Fruit fly (Drosophila melanogaster) whole organism, embryonic: ENCODE data around the gene Gem2.

ENCODE experiments used
- ATbp ChIP-seq: fragments of 200-800 bp; sonication (Bioruptor generic); optimal IDR thresholded peaks from 2 replicates; lab custom pipeline; 2017; ENCODE audit warnings: missing biosample characterization, mild to moderate bottlenecking, missing genetic modification characterization, missing genetic modification reagents
- CG10147 ChIP-seq: fragments of 200-800 bp; sonication (Bioruptor generic); optimal IDR thresholded peaks from 2 replicates; lab custom pipeline; 2019; ENCODE audit warnings: missing biosample characterization, mild to moderate bottlenecking, missing genetic modification characterization, moderate library complexity
- CG10274 ChIP-seq: fragments of 200-800 bp; sonication (Bioruptor generic); optimal IDR thresholded peaks from 3 replicates; lab custom pipeline; 2017; ENCODE audit warnings: missing biosample characterization, mild to moderate bottlenecking, missing genetic modification characterization
- CG10959 ChIP-seq: fragments of 200-800 bp; sonication (Bioruptor generic); IDR thresholded peaks from 2 replicates; pipeline ENCODE4 v1.3.6; 2022; ENCODE audit warnings: missing biosample characterization, missing genetic modification characterization
- CG10979 ChIP-seq: fragments of 200-800 bp; sonication (Bioruptor generic); optimal IDR thresholded peaks from 2 replicates; lab custom pipeline; 2018; ENCODE audit warnings: missing biosample characterization, mild to moderate bottlenecking, missing genetic modification characterization, moderate library complexity
- CG12071 ChIP-seq: fragments of 200-800 bp; sonication (Bioruptor generic); optimal IDR thresholded peaks from 3 replicates; lab custom pipeline; 2018; ENCODE audit warnings: missing biosample characterization, mild to moderate bottlenecking, missing genetic modification characterization
- CG12299 ChIP-seq: fragments of 200-800 bp; sonication (Bioruptor generic); optimal IDR thresholded peaks from 2 replicates; lab custom pipeline; 2018; ENCODE audit warnings: missing biosample characterization, mild to moderate bottlenecking, missing genetic modification characterization
- CG13624 ChIP-seq: fragments of 200-800 bp; sonication (Bioruptor generic); optimal IDR thresholded peaks from 2 replicates; lab custom pipeline; 2016; ENCODE audit warnings: missing biosample characterization, missing genetic modification characterization
- CG13894 ChIP-seq: fragments of 200-800 bp; sonication (Bioruptor generic); optimal IDR thresholded peaks from 3 replicates; lab custom pipeline; 2018; ENCODE audit warnings: missing biosample characterization, mild to moderate bottlenecking, missing genetic modification characterization, moderate library complexity
- CG14667 ChIP-seq: fragments of 200-800 bp; sonication (Bioruptor generic); IDR thresholded peaks from 2 replicates; pipeline ENCODE4 v1.3.6; 2022; ENCODE audit warnings: missing biosample characterization, missing genetic modification characterization
- CG1603 ChIP-seq: fragments of 200-800 bp; sonication (Bioruptor generic); optimal IDR thresholded peaks from 2 replicates; lab custom pipeline; 2019; ENCODE audit warnings: missing biosample characterization, mild to moderate bottlenecking, missing genetic modification characterization, moderate library complexity
- CG16779 ChIP-seq: fragments of 200-800 bp; sonication (Bioruptor generic); IDR thresholded peaks from 2 replicates; pipeline ENCODE4 v1.3.6; 2022; ENCODE audit warnings: missing biosample characterization, missing genetic modification characterization
- CG17186 ChIP-seq: fragments of 200-800 bp; sonication (Bioruptor generic); optimal IDR thresholded peaks from 3 replicates; lab custom pipeline; 2017; ENCODE audit warnings: missing biosample characterization, missing genetic modification reagents, missing genetic modification characterization
- CG17359 ChIP-seq: fragments of 200-800 bp; sonication (Bioruptor generic); optimal IDR thresholded peaks from 3 replicates; lab custom pipeline; 2018; ENCODE audit warnings: missing biosample characterization, mild to moderate bottlenecking, missing genetic modification characterization, moderate library complexity
- CG2875 ChIP-seq: fragments of 200-800 bp; sonication (Bioruptor generic); optimal IDR thresholded peaks from 2 replicates; lab custom pipeline; 2017; ENCODE audit warnings: missing biosample characterization, mild to moderate bottlenecking, missing genetic modification characterization, missing genetic modification reagents
- CG34224 ChIP-seq: fragments of 200-800 bp; sonication (Bioruptor generic); IDR thresholded peaks from 3 replicates; pipeline ENCODE4 v1.3.6; 2022; ENCODE audit warnings: missing biosample characterization, missing genetic modification characterization; ENCODE audit not compliant: partially characterized antibody
- CG6791 ChIP-seq: fragments of 200-800 bp; sonication (Bioruptor generic); IDR thresholded peaks from 3 replicates; pipeline ENCODE4 v1.3.6; 2022; ENCODE audit warnings: missing biosample characterization, missing genetic modification characterization; ENCODE audit not compliant: partially characterized antibody
- CG6854 ChIP-seq: fragments of 200-800 bp; sonication (Bioruptor generic); optimal IDR thresholded peaks from 3 replicates; lab custom pipeline; 2017; ENCODE audit warnings: missing biosample characterization, mild to moderate bottlenecking, missing genetic modification characterization
- CG8924 ChIP-seq: fragments of 200-800 bp; optimal IDR thresholded peaks from 3 replicates; lab custom pipeline; 2019; ENCODE audit warnings: missing biosample characterization, mild to moderate bottlenecking, missing genetic modification characterization, moderate library complexity
- CG9609 ChIP-seq: fragments of 200-800 bp; sonication (Bioruptor generic); optimal IDR thresholded peaks from 3 replicates; lab custom pipeline; 2016; ENCODE audit warnings: missing biosample characterization, missing genetic modification characterization
- CG9797 ChIP-seq: fragments of 200-800 bp; sonication (Bioruptor generic); optimal IDR thresholded peaks from 3 replicates; lab custom pipeline; 2018; ENCODE audit warnings: missing biosample characterization, mild to moderate bottlenecking, missing genetic modification characterization
- CG9932 ChIP-seq: fragments of 200-800 bp; sonication (Bioruptor generic); IDR thresholded peaks from 2 replicates; pipeline ENCODE4 v1.3.6; 2022; ENCODE audit warnings: missing biosample characterization, missing genetic modification characterization
- CrebB ChIP-seq: fragments of 200-800 bp; sonication (Bioruptor generic); optimal IDR thresholded peaks from 3 replicates; lab custom pipeline; 2018; ENCODE audit warnings: missing biosample characterization, mild to moderate bottlenecking, missing genetic modification characterization
- D19B ChIP-seq: fragments of 200-800 bp; sonication (Bioruptor generic); optimal IDR thresholded peaks from 2 replicates; lab custom pipeline; 2017; ENCODE audit warnings: missing biosample characterization, mild to moderate bottlenecking, missing genetic modification characterization
- Deaf1 ChIP-seq: fragments of 200-800 bp; optimal IDR thresholded peaks from 3 replicates; lab custom pipeline; 2019; ENCODE audit warnings: missing biosample characterization, mild to moderate bottlenecking, missing genetic modification characterization, moderate library complexity
- Doc3 ChIP-seq: fragments of 200-800 bp; sonication (Bioruptor generic); IDR thresholded peaks from 3 replicates; pipeline ENCODE4 v1.3.6; 2022; ENCODE audit warnings: missing biosample characterization, missing genetic modification characterization; ENCODE audit not compliant: partially characterized antibody
- E2f2 ChIP-seq: fragments of 200-800 bp; sonication (Bioruptor generic); IDR thresholded peaks from 2 replicates; pipeline ENCODE4 v1.3.6; 2022; ENCODE audit warnings: missing biosample characterization, missing genetic modification characterization
- HmgD ChIP-seq: fragments of 200-800 bp; sonication (Bioruptor generic); optimal IDR thresholded peaks from 3 replicates; lab custom pipeline; 2016; ENCODE audit warnings: missing biosample characterization, missing genetic modification characterization
- MESR4 ChIP-seq: fragments of 200-800 bp; sonication (Bioruptor generic); optimal IDR thresholded peaks from 2 replicates; lab custom pipeline; 2018; ENCODE audit warnings: missing biosample characterization, mild to moderate bottlenecking, missing genetic modification characterization, moderate library complexity
- NC2α ChIP-seq: fragments of 200-800 bp; sonication (Bioruptor generic); optimal IDR thresholded peaks from 2 replicates; lab custom pipeline; 2016; ENCODE audit warnings: missing biosample characterization, missing genetic modification characterization
- Poxn ChIP-seq: fragments of 200-800 bp; sonication (Bioruptor generic); IDR thresholded peaks from 2 replicates; pipeline ENCODE4 v1.3.6; 2022; ENCODE audit warnings: missing biosample characterization, missing genetic modification characterization
- ase ChIP-seq: fragments of 200-800 bp; sonication (Bioruptor generic); IDR thresholded peaks from 3 replicates; pipeline ENCODE4 v1.3.6; 2022; ENCODE audit warnings: missing biosample characterization, missing genetic modification characterization
- bsh ChIP-seq, 2 experiments: fragments of 200-800 bp; sonication (Bioruptor generic); optimal IDR thresholded peaks; 2 replicates each; lab custom pipeline; 2017 to 2018; ENCODE audit warnings: mild to moderate bottlenecking in 2 of 2, missing biosample characterization in 2 of 2, missing genetic modification characterization in 2 of 2, moderate library complexity in 1 of 2
- ci ChIP-seq: fragments of 200-800 bp; sonication (Bioruptor generic); IDR thresholded peaks from 3 replicates; pipeline ENCODE4 v1.3.6; 2022; ENCODE audit warnings: missing biosample characterization, missing genetic modification characterization
- dm ChIP-seq: fragments of 200-800 bp; sonication (Bioruptor generic); optimal IDR thresholded peaks from 3 replicates; lab custom pipeline; 2016; ENCODE audit warnings: missing biosample characterization, missing genetic modification characterization
- dpn ChIP-seq, 2 experiments: fragments of 200-800 bp; sonication (Bioruptor generic); optimal IDR thresholded peaks; 3 replicates each; lab custom pipeline; 2016; ENCODE audit warnings: missing biosample characterization in 2 of 2, missing genetic modification characterization in 2 of 2
- ewg ChIP-seq: fragments of 200-800 bp; sonication (Bioruptor generic); optimal IDR thresholded peaks from 3 replicates; lab custom pipeline; 2017; ENCODE audit warnings: mild to moderate bottlenecking, missing biosample characterization, missing genetic modification reagents, missing genetic modification characterization
- ftz-f1 ChIP-seq: fragments of 200-800 bp; sonication (Bioruptor generic); optimal IDR thresholded peaks from 2 replicates; lab custom pipeline; 2016; ENCODE audit warnings: missing biosample characterization, missing genetic modification characterization
- lmd ChIP-seq: fragments of 200-800 bp; sonication (Bioruptor generic); IDR thresholded peaks from 2 replicates; pipeline ENCODE4 v1.3.6; 2022; ENCODE audit warnings: missing biosample characterization, missing genetic modification characterization
- pros ChIP-seq: fragments of 200-800 bp; sonication (Bioruptor generic); optimal IDR thresholded peaks from 3 replicates; lab custom pipeline; 2019; ENCODE audit warnings: missing biosample characterization, mild to moderate bottlenecking, missing genetic modification characterization, moderate library complexity
- psq ChIP-seq: fragments of 200-800 bp; sonication (Bioruptor generic); optimal IDR thresholded peaks from 2 replicates; lab custom pipeline; 2017; ENCODE audit warnings: missing biosample characterization, missing genetic modification characterization
- rib ChIP-seq: fragments of 200-800 bp; sonication (Bioruptor generic); IDR thresholded peaks from 2 replicates; pipeline ENCODE4 v1.3.6; 2022; ENCODE audit warnings: missing biosample characterization, missing genetic modification characterization
- salm ChIP-seq: fragments of 200-800 bp; sonication (Bioruptor generic); optimal IDR thresholded peaks from 2 replicates; lab custom pipeline; 2018; ENCODE audit warnings: missing biosample characterization, mild to moderate bottlenecking, missing genetic modification characterization
- slbo ChIP-seq: fragments of 200-800 bp; sonication (Bioruptor generic); IDR thresholded peaks from 2 replicates; pipeline ENCODE4 v1.3.6; 2022; ENCODE audit warnings: missing biosample characterization, missing genetic modification characterization
- stwl ChIP-seq: fragments of 200-800 bp; sonication (Bioruptor generic); optimal IDR thresholded peaks from 3 replicates; lab custom pipeline; 2018; ENCODE audit warnings: missing biosample characterization, mild to moderate bottlenecking, missing genetic modification characterization, moderate library complexity
- tap ChIP-seq: fragments of 200-800 bp; optimal IDR thresholded peaks from 3 replicates; lab custom pipeline; 2019; ENCODE audit warnings: missing biosample characterization, mild to moderate bottlenecking, missing genetic modification characterization, moderate library complexity
- zen ChIP-seq: fragments of 200-800 bp; sonication (Bioruptor generic); optimal IDR thresholded peaks from 3 replicates; lab custom pipeline; 2018; ENCODE audit warnings: missing biosample characterization, mild to moderate bottlenecking, missing genetic modification characterization, moderate library complexity
- zfh1 ChIP-seq: fragments of 200-800 bp; sonication (Bioruptor generic); IDR thresholded peaks from 3 replicates; pipeline ENCODE4 v1.3.6; 2022; ENCODE audit warnings: missing biosample characterization, missing genetic modification characterization

Gem2 gene

DNA sequence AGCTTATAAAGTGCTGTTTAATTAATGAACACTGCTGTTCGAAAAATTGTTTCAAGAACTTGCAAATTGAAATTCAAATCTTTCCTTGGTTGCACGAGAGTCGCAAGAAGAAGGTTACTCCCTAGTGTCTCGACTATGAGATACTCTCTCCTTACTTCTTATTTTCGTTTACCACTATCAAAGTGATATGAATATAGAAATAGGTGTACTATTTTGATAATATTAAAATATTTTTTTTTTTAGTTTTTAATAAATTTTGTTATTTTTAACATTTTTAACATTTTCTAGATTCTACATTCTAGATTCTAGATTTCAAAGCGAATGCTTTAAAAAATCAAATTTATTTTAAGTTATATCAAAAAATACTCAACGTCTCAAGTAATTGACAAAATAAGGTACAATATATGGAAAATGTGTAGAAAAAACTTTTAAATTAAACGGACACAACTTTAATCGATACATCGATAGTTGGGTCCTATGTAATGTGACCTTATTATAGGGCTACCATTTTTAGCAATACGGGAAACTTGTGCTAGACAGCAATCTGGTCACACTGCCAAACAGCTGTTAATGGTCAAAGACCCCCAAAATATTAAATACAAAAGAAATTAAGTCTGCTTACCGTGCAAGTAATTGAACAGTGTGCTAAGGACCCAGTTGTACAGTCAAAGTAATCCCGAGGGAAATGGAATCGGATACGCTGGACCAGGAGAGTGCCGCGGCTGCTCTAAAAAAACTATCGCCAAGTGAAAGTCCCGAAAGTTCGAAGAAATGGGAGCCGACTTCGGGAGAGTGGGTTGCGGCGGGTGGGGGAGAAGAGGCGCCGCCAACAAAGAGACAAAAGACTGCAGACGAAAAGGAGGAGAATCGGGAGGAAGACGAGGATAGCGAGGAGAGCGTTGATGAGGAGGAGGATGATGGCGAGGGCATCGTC is 7.8 kb downstream of the Gem2 start, which contains the start of gene MESR6 (continued):
- TF ChIP-seq CG16779 (GFP tag; lab: Robert Waterston, UW) (no peak), zen (peak; percentile 29), CG10959 (GFP tag; lab: Robert Waterston, UW) (no peak), salm (tag; lab: Kevin White, UChicago) (no peak), ATbp (GFP tag; lab: Kevin White, UChicago) (no peak), Poxn (GFP tag; lab: Robert Waterston, UW) (no peak), CG8924 (tag; lab: Kevin White, UChicago) (peak; percentile 39), CG9609 (GFP tag; lab: Kevin White, UChicago) (no peak), psq (GFP tag; lab: Kevin White, UChicago) (no peak), dm (no peak), slbo (GFP tag; lab: Robert Waterston, UW) (peak; percentile 19; the same call in 1 of the 2 replicates), CG10147 (GFP tag; lab: Kevin White, UChicago) (peak; percentile 28), zfh1 (no peak; the same call in 2 of the 3 replicates), D19B (GFP tag; lab: Kevin White, UChicago) (peak; percentile 55), ewg (GFP tag; lab: Kevin White, UChicago) (no peak), ase (GFP tag; lab: Robert Waterston, UW) (no peak), pros (GFP tag; lab: Kevin White, UChicago) (no peak), CG6791 (GFP tag; lab: Robert Waterston, UW) (peak; percentile 84), lmd (peak; percentile 13; the same call in 1 of the 2 replicates), Doc3 (GFP tag; lab: Robert Waterston, UW) (peak; percentile 78), stwl (tag; lab: Kevin White, UChicago) (peak; percentile 95), CG1603 (tag; lab: Kevin White, UChicago) (peak; percentile 74), CG9797 (GFP tag; lab: Kevin White, UChicago) (peak; percentile 93), CG2875 (no peak), ci (GFP tag; lab: Robert Waterston, UW) (no peak), bsh (GFP tag; optimal IDR thresholded peaks at IDR 0.05; lab: Kevin White, UChicago) (no peak), CG17359 (tag; lab: Kevin White, UChicago) (peak; percentile 12), CG9932 (GFP tag; lab: Robert Waterston, UW) (peak; percentile 3; the same call in 1 of the 2 replicates), HmgD (GFP tag; lab: Kevin White, UChicago) (peak; percentile 9), ftz-f1 (GFP tag; lab: Kevin White, UChicago) (peak; percentile 16), rib (GFP tag; lab: Robert Waterston, UW) (peak; percentile 27; the same call in 1 of the 2 replicates), CG34224 (GFP tag; lab: Robert Waterston, UW) (peak; percentile 92), CG10274 (GFP tag; lab: Kevin White, UChicago) (no peak), tap (tag; lab: Kevin White, UChicago) (no peak), CG13624 (no peak), CG13894 (peak; percentile 37), CG12299 (tag; lab: Kevin White, UChicago) (no peak), CG14667 (GFP tag; lab: Robert Waterston, UW) (no peak), Deaf1 (tag; lab: Kevin White, UChicago) (peak; percentile 20), CrebB (tag; lab: Kevin White, UChicago) (no peak), CG17186 (no peak), CG12071 (no peak), E2f2 (peak; percentile 58; the same call in 1 of the 2 replicates), CG6854 (GFP tag; lab: Kevin White, UChicago) (no peak), NC2α (GFP tag; lab: Kevin White, UChicago) (no peak), CG10979 (tag; lab: Kevin White, UChicago) (no peak), MESR4 (GFP tag; lab: Kevin White, UChicago) (peak; percentile 84), dpn (GFP tag; optimal IDR thresholded peaks at IDR 0.05; lab: Kevin White, UChicago) (peak in 1 of 2 experiments; percentile 19)
